Fruit fly (Drosophila melanogaster): Measurements from ENCODE around the gene CG42594.

DNA sequence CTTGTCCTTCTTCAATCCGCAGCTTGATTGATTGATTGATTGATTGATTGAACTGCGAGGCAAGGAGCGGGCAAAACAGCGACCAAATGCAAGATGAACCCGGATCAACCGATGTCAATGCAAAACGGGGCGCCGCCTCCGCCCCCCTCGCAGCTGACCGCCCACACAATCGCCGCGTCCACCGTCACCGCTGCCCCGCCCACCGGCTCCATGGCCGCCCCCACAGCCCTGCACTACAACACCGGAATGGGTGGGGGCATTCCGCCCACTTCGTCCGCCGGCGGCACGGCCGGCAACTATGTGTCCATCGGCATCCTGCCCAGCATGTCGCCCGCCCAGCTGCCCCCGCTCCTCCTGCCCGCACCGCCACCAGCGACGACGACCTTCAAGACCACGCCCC is 54.0 kb downstream of the CG42594 start:
- no peak for TF ChIP-seq kay (GFP tag; ENCODE audit: borderline replicate concordance)
- TF ChIP-seq tj (GFP tag; optimal IDR thresholded peaks at IDR 0.05), result no peak
- TF ChIP-seq cnc (optimal IDR thresholded peaks at IDR 0.05), result no peak
- TF ChIP-seq bab1 (GFP tag; optimal IDR thresholded peaks at IDR 0.05), result no peak
- no peak for TF ChIP-seq Crg-1 (GFP tag; optimal IDR thresholded peaks at IDR 0.05)
- no peak for TF ChIP-seq CG5204 (GFP tag; optimal IDR thresholded peaks at IDR 0.05)
- no peak for TF ChIP-seq Mnt (GFP tag; optimal IDR thresholded peaks at IDR 0.05)

Measured in whole organism, adult.